Fruit fly (Drosophila melanogaster) whole organism, embryonic: Measurements from ENCODE around the gene CG13008.

Source experiments
- Abd-B ChIP-seq: fragments of 200-800 bp; sonication (Bioruptor generic); optimal IDR thresholded peaks from 2 replicates; lab custom pipeline; 2018; ENCODE audit warnings: missing biosample characterization, mild to moderate bottlenecking, missing genetic modification characterization, moderate library complexity
- Atf6 ChIP-seq: fragments of 200-800 bp; sonication (Bioruptor generic); IDR thresholded peaks from 2 replicates; pipeline ENCODE4 v1.3.6; 2022; ENCODE audit warnings: missing biosample characterization, missing genetic modification characterization
- CG11504 ChIP-seq: fragments of 200-800 bp; sonication (Bioruptor generic); optimal IDR thresholded peaks from 3 replicates; lab custom pipeline; 2019; ENCODE audit warnings: missing biosample characterization, mild to moderate bottlenecking, missing genetic modification characterization, moderate library complexity
- CG1233 ChIP-seq: fragments of 200-800 bp; sonication (Bioruptor generic); optimal IDR thresholded peaks from 4 replicates; lab custom pipeline; 2018; ENCODE audit warnings: missing biosample characterization, mild to moderate bottlenecking, missing genetic modification characterization
- CG12391 ChIP-seq: fragments of 200-800 bp; sonication (Bioruptor generic); optimal IDR thresholded peaks from 3 replicates; lab custom pipeline; 2018; ENCODE audit warnings: missing biosample characterization, mild to moderate bottlenecking, missing genetic modification characterization, moderate library complexity
- CG17361 ChIP-seq: fragments of 200-800 bp; sonication (Bioruptor generic); IDR thresholded peaks from 3 replicates; pipeline ENCODE4 v1.3.6; 2022; ENCODE audit warnings: missing biosample characterization, missing genetic modification characterization
- CG18262 ChIP-seq: fragments of 200-800 bp; optimal IDR thresholded peaks from 3 replicates; lab custom pipeline; 2019; ENCODE audit warnings: missing biosample characterization, mild to moderate bottlenecking, missing genetic modification characterization, moderate library complexity
- CG2712 ChIP-seq: fragments of 200-800 bp; optimal IDR thresholded peaks from 3 replicates; lab custom pipeline; 2019; ENCODE audit warnings: missing biosample characterization, mild to moderate bottlenecking, missing genetic modification characterization, moderate library complexity
- CG30403 ChIP-seq: fragments of 200-800 bp; sonication (Bioruptor generic); optimal IDR thresholded peaks from 3 replicates; lab custom pipeline; 2016; ENCODE audit warnings: missing biosample characterization, missing genetic modification characterization
- CG31441 ChIP-seq: fragments of 200-800 bp; sonication (Bioruptor generic); IDR thresholded peaks from 2 replicates; pipeline ENCODE4 v1.3.6; 2022; ENCODE audit warnings: missing biosample characterization, missing genetic modification characterization
- CG32532 ChIP-seq: fragments of 200-800 bp; sonication (Bioruptor generic); IDR thresholded peaks from 2 replicates; pipeline ENCODE4 v1.3.6; 2022; ENCODE audit warnings: missing biosample characterization, missing genetic modification characterization
- CG33213 ChIP-seq: fragments of 200-800 bp; sonication (Bioruptor generic); optimal IDR thresholded peaks from 3 replicates; lab custom pipeline; 2016; ENCODE audit warnings: missing biosample characterization, missing genetic modification characterization
- CG4328 ChIP-seq: fragments of 200-800 bp; sonication (Bioruptor generic); optimal IDR thresholded peaks from 3 replicates; lab custom pipeline; 2017; ENCODE audit warnings: missing biosample characterization, missing genetic modification reagents, missing genetic modification characterization
- CG4360 ChIP-seq: fragments of 200-800 bp; sonication (Bioruptor generic); IDR thresholded peaks from 2 replicates; pipeline ENCODE4 v1.3.6; 2022; ENCODE audit warnings: missing biosample characterization, missing genetic modification characterization
- CG4424 ChIP-seq: fragments of 200-800 bp; sonication (Bioruptor generic); optimal IDR thresholded peaks from 3 replicates; lab custom pipeline; 2016; ENCODE audit warnings: missing biosample characterization, missing genetic modification characterization
- CG7556 ChIP-seq: fragments of 200-800 bp; sonication (Bioruptor generic); optimal IDR thresholded peaks from 2 replicates; lab custom pipeline; 2017; ENCODE audit warnings: missing biosample characterization, mild to moderate bottlenecking, missing genetic modification characterization
- CG7839 ChIP-seq: fragments of 200-800 bp; sonication (Bioruptor generic); optimal IDR thresholded peaks from 3 replicates; lab custom pipeline; 2018; ENCODE audit warnings: missing biosample characterization, mild to moderate bottlenecking, missing genetic modification characterization, moderate library complexity
- CkIIα-i1 ChIP-seq: fragments of 200-800 bp; sonication (Bioruptor generic); IDR thresholded peaks from 2 replicates; pipeline ENCODE4 v1.3.6; 2022; ENCODE audit warnings: missing biosample characterization, missing genetic modification characterization
- Dp ChIP-seq: fragments of 200-800 bp; sonication (Bioruptor generic); optimal IDR thresholded peaks from 2 replicates; lab custom pipeline; 2018; ENCODE audit warnings: missing biosample characterization, mild to moderate bottlenecking, missing genetic modification characterization, moderate library complexity
- Jarid2 ChIP-seq: fragments of 200-800 bp; sonication (Bioruptor generic); optimal IDR thresholded peaks from 3 replicates; lab custom pipeline; 2017; ENCODE audit warnings: mild to moderate bottlenecking, missing biosample characterization, missing genetic modification reagents, missing genetic modification characterization
- Oli ChIP-seq: fragments of 200-800 bp; sonication (Bioruptor generic); optimal IDR thresholded peaks from 2 replicates; lab custom pipeline; 2018; ENCODE audit warnings: missing biosample characterization, mild to moderate bottlenecking, missing genetic modification characterization, moderate library complexity
- PHDP ChIP-seq: fragments of 200-800 bp; sonication (Bioruptor generic); optimal IDR thresholded peaks from 3 replicates; lab custom pipeline; 2018; ENCODE audit warnings: missing biosample characterization, mild to moderate bottlenecking, missing genetic modification characterization, moderate library complexity
- Sox102F ChIP-seq: fragments of 200-800 bp; sonication (Bioruptor generic); optimal IDR thresholded peaks from 2 replicates; lab custom pipeline; 2018; ENCODE audit warnings: missing biosample characterization, mild to moderate bottlenecking, missing genetic modification characterization, moderate library complexity
- bcd ChIP-seq: fragments of 200-800 bp; sonication (Bioruptor generic); optimal IDR thresholded peaks from 2 replicates; lab custom pipeline; 2017; ENCODE audit warnings: missing biosample characterization, mild to moderate bottlenecking, missing genetic modification characterization
- dmrt11E ChIP-seq: fragments of 200-800 bp; sonication (Bioruptor generic); optimal IDR thresholded peaks from 3 replicates; lab custom pipeline; 2018; ENCODE audit warnings: missing biosample characterization, mild to moderate bottlenecking, missing genetic modification characterization, moderate library complexity
- en ChIP-seq: fragments of 200-800 bp; sonication (Bioruptor generic); optimal IDR thresholded peaks from 2 replicates; lab custom pipeline; 2016; ENCODE audit warnings: missing biosample characterization, missing genetic modification characterization
- fd64A ChIP-seq: fragments of 200-800 bp; sonication (Bioruptor generic); optimal IDR thresholded peaks from 3 replicates; lab custom pipeline; 2018; ENCODE audit warnings: missing biosample characterization, mild to moderate bottlenecking, missing genetic modification characterization
- gem ChIP-seq: fragments of 200-800 bp; sonication (Bioruptor generic); optimal IDR thresholded peaks from 2 replicates; lab custom pipeline; 2019; ENCODE audit warnings: missing biosample characterization, mild to moderate bottlenecking, missing genetic modification characterization, moderate library complexity
- jigr1 ChIP-seq: fragments of 200-800 bp; sonication (Bioruptor generic); IDR thresholded peaks from 3 replicates; pipeline ENCODE4 v1.3.6; 2022; ENCODE audit warnings: missing biosample characterization, missing genetic modification characterization
- maf-S ChIP-seq: fragments of 200-800 bp; sonication (Bioruptor generic); optimal IDR thresholded peaks from 2 replicates; lab custom pipeline; 2016; ENCODE audit warnings: missing biosample characterization, missing genetic modification characterization
- mirr ChIP-seq: fragments of 200-800 bp; sonication (Bioruptor generic); optimal IDR thresholded peaks from 3 replicates; lab custom pipeline; 2018; ENCODE audit warnings: missing biosample characterization, mild to moderate bottlenecking, missing genetic modification characterization
- nerfin-2 ChIP-seq: fragments of 200-800 bp; sonication (Bioruptor generic); IDR thresholded peaks from 2 replicates; pipeline ENCODE4 v1.3.6; 2022; ENCODE audit warnings: missing biosample characterization, missing genetic modification characterization; ENCODE audit not compliant: partially characterized antibody
- p53 ChIP-seq: fragments of 200-800 bp; sonication (Bioruptor generic); optimal IDR thresholded peaks from 2 replicates; lab custom pipeline; 2016; ENCODE audit warnings: missing biosample characterization, missing genetic modification characterization
- sens ChIP-seq: fragments of 200-800 bp; sonication (Bioruptor generic); peaks from one replicate; lab custom pipeline; 2016; ENCODE audit warnings: missing biosample characterization, missing genetic modification characterization
- sima ChIP-seq: fragments of 200-800 bp; sonication (Bioruptor generic); optimal IDR thresholded peaks from 2 replicates; lab custom pipeline; 2016; ENCODE audit warnings: missing biosample characterization, missing genetic modification characterization
- slbo ChIP-seq: fragments of 200-800 bp; sonication (Bioruptor generic); IDR thresholded peaks from 2 replicates; pipeline ENCODE4 v1.3.6; 2022; ENCODE audit warnings: missing biosample characterization, missing genetic modification characterization
- stwl ChIP-seq: fragments of 200-800 bp; sonication (Bioruptor generic); optimal IDR thresholded peaks from 3 replicates; lab custom pipeline; 2018; ENCODE audit warnings: missing biosample characterization, mild to moderate bottlenecking, missing genetic modification characterization, moderate library complexity
- sug ChIP-seq: fragments of 200-800 bp; optimal IDR thresholded peaks from 2 replicates; lab custom pipeline; 2019; ENCODE audit warnings: missing biosample characterization, mild to moderate bottlenecking, missing genetic modification characterization, moderate library complexity
- twi ChIP-seq: fragments of 200-800 bp; optimal IDR thresholded peaks from 2 replicates; lab custom pipeline; 2019; ENCODE audit warnings: missing biosample characterization, mild to moderate bottlenecking, missing genetic modification characterization, moderate library complexity

Gene CG13008

DNA sequence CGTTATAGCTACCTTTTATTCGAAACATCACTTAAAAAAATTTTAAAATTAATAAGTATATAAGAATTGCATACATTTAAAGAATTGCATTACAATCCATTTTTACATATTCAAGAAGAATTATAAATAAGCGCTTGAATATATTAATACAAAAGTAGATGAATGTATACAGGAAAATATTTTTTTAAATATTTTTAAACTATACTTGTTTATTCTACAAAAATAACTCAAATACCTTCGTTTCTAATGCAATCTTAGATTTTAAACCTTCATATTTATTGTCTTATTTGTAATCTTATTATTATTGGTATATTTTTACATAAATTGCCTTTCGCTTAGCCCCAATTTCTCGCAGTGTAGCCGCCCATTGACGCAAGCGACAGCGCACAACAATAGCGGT lies 33.9 kb upstream of the CG13008 start (continued):
- TF ChIP-seq Oli (peak; percentile 2), stwl (tag; lab: Kevin White, UChicago) (no peak), sug (no peak), sima (GFP tag; lab: Kevin White, UChicago) (no peak), CG17361 (0 out of 3 replicates have a peak, but pooled peaks have one; percentile 30), Dp (no peak), slbo (peak; percentile 30; the same call in 1 of the 2 replicates), Sox102F (peak; percentile 17), CG7839 (tag; lab: Kevin White, UChicago) (peak; percentile 12), Atf6 (GFP tag; lab: Robert Waterston, UW) (no peak), CG31441 (GFP tag; lab: Robert Waterston, UW) (0 out of 2 replicates have a peak, but pooled peaks have one; percentile 22), CG12391 (tag; lab: Kevin White, UChicago) (peak; percentile 11), dmrt11E (tag; lab: Kevin White, UChicago) (peak; percentile 22), CG1233 (no peak), CG11504 (tag; lab: Kevin White, UChicago) (peak; percentile 32), PHDP (peak; percentile 20), CG18262 (tag; lab: Kevin White, UChicago) (peak; percentile 16), CG2712 (tag; lab: Kevin White, UChicago) (peak; percentile 13), CG7556 (GFP tag; lab: Kevin White, UChicago) (peak; percentile 22), Abd-B (no peak), gem (tag; lab: Kevin White, UChicago) (peak; percentile 43), p53 (no peak), maf-S (GFP tag; lab: Kevin White, UChicago) (no peak), CG4424 (GFP tag; lab: Kevin White, UChicago) (no peak), CG32532 (GFP tag; lab: Robert Waterston, UW) (0 out of 2 replicates have a peak, but pooled peaks have one; percentile 13)

DNA sequence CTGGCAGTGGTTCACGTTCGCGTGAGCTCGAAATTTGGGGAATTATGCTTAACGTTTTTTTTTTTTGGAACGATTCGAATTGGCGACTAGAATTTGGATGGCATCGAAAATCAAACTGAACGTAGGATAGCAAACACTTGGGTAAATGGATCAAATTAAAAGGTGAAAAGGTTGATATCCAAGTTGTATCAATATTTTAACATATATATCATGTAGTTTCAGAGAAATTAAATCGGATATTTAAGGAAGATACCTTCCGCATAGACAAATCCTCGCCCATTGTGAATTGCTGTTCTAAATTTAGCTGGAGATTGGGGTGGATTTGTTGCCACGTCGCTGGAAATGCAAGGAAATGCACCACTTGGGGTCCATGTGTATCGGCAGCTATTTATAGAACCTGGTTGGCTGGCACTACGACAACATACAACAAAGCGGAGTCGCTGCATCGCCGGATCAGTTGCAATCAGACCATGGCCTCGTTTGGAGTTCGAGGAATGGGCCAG lies 32.2 kb upstream of the CG13008 start, which contains the start of the genes CG13010 and sing:
Gene CG13010, minus strand, starts transcription at position 101 of the 503 bp plus-strand sequence.
Gene sing, plus strand, starts transcription at position 453 of the 503 bp plus-strand sequence.
- 0 out of 2 replicates have a peak, but pooled peaks have one; percentile 11 for TF ChIP-seq CG4360 (GFP tag; lab: Robert Waterston, UW)
- peak; percentile 41 for TF ChIP-seq twi (tag; lab: Kevin White, UChicago)
- no peak for TF ChIP-seq Jarid2
- no peak for TF ChIP-seq bcd (GFP tag; lab: Kevin White, UChicago)
- TF ChIP-seq en (GFP tag; lab: Kevin White, UChicago): no peak
- TF ChIP-seq CG30403 (GFP tag; lab: Kevin White, UChicago): no peak
- TF ChIP-seq CG4328: no peak
- no peak for TF ChIP-seq CG33213
- no peak for TF ChIP-seq mirr (GFP tag; lab: Kevin White, UChicago)
- TF ChIP-seq CG2712 (tag; lab: Kevin White, UChicago): peak; percentile 80
- no peak for TF ChIP-seq CkIIα-i1
- no peak for TF ChIP-seq fd64A
- no peak for TF ChIP-seq jigr1 (GFP tag; lab: Robert Waterston, UW)
- no peak for TF ChIP-seq nerfin-2 (GFP tag; lab: Robert Waterston, UW)
- TF ChIP-seq sens: peak; percentile 52
